Worm (Caenorhabditis elegans) whole organism, L4 larva: ENCODE measurements around the gene C01G10.10.

Experiments
- ceh-82 ChIP-seq: sonication (generic microtip); optimal IDR thresholded peaks from 2 replicates; lab custom pipeline; 2017; ENCODE audit warnings: missing biosample characterization, missing genetic modification characterization
- fos-1 ChIP-seq: fragments of 150-350 bp; optimal IDR thresholded peaks from 2 replicates; lab custom pipeline; 2014; ENCODE audit warnings: missing biosample characterization, missing genetic modification characterization
- nhr-28 ChIP-seq: fragments of 150-350 bp; optimal IDR thresholded peaks from 2 replicates; lab custom pipeline; 2014; ENCODE audit warnings: missing biosample characterization, missing genetic modification characterization

ce11 chrV:15092666-15093065, 10.4 kb upstream of the C01G10.10 start, which contains the start of gene txt-12:
- TF ChIP-seq fos-1 (tag; lab: Kevin White, UChicago): no peak
- no peak for TF ChIP-seq nhr-28 (tag; lab: Kevin White, UChicago)
- TF ChIP-seq ceh-82 (tag; lab: Kevin White, UChicago): no peak
